Fruit fly (Drosophila melanogaster): ENCODE results near the gene CG44194.

DNA sequence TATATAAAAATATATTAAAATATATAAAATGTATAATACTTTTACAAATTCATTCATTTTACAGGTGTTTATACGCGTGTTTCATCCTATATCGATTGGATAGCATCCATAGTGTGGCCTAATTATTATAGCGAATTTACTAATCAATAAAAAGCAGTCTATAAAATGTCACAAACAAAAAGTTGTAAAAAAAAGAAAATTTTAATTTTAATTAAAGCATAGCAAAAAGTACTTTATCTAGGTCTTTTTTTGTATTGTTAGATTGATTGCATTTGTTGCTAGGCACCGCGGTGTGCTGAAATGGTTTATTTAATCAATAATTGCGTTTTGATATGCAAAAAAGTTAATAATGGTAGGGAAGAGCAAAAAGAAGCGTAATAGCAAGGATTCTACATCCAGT is 46.3 kb upstream of the CG44194 start, which contains the start of gene CG45122:
- TF ChIP-seq h (optimal IDR thresholded peaks at IDR 0.05) = no peak
- no peak for TF ChIP-seq ttk (optimal IDR thresholded peaks at IDR 0.05)

All from Kc167 (cell line).